Worm (Caenorhabditis elegans): Measurements from ENCODE around the gene W06B4.2.

W06B4.2 gene

ce11 chrII:4510684-4511083, 42.7 kb downstream of the W06B4.2 start:
- TF ChIP-seq F49E8.2 (tag; optimal IDR thresholded peaks at IDR 0.05; ENCODE audit: insufficient read depth): no peak
- TF ChIP-seq rpc-1 (optimal IDR thresholded peaks at IDR 0.05): no peak
- TF ChIP-seq rpc-1 (tag; optimal IDR thresholded peaks at IDR 0.05): no peak
- TF ChIP-seq T26A5.8 (tag; optimal IDR thresholded peaks at IDR 0.05): no peak
- no peak for TF ChIP-seq egl-18 (GFP tag; IDR thresholded peaks at IDR 0.05)

- TF ChIP-seq nfyb-1 (GFP tag; IDR thresholded peaks at IDR 0.05) (no peak), zim-3 (tag; optimal IDR thresholded peaks at IDR 0.05) (no peak), zfh-2 (GFP tag; conservative IDR thresholded peaks at IDR 0.05) (no peak), chd-7 (tag; optimal IDR thresholded peaks at IDR 0.05) (no peak), pbrm-1 (GFP tag; IDR thresholded peaks at IDR 0.05) (no peak), Y53F4B.3 (GFP tag; IDR thresholded peaks at IDR 0.05) (no peak), ztf-3 (GFP tag; optimal IDR thresholded peaks at IDR 0.05) (no peak), him-1 (tag; optimal IDR thresholded peaks at IDR 0.05) (no peak), F49E8.2 (tag; optimal IDR thresholded peaks at IDR 0.05; ENCODE audit: insufficient read depth) (no peak), lsl-1 (GFP tag; optimal IDR thresholded peaks at IDR 0.05) (no peak), let-526 (GFP tag; IDR thresholded peaks at IDR 0.05) (no peak), Y79H2A.3 (GFP tag; conservative IDR thresholded peaks at IDR 0.05) (no peak), F55B11.4 (tag; optimal IDR thresholded peaks at IDR 0.05; ENCODE audit: borderline replicate concordance, insufficient read depth) (no peak), ztf-25 (GFP tag; IDR thresholded peaks at IDR 0.05) (no peak), ama-1 (optimal IDR thresholded peaks at IDR 0.05) (no peak), ama-1 (GFP tag; optimal IDR thresholded peaks at IDR 0.05) (no peak), lin-54 (GFP tag; optimal IDR thresholded peaks at IDR 0.05) (no peak), nfya-2 (GFP tag; IDR thresholded peaks at IDR 0.05) (no peak), B0035.1 (tag; optimal IDR thresholded peaks at IDR 0.05) (no peak), hsf-1 (GFP tag; IDR thresholded peaks at IDR 0.05) (no peak), aptf-3 (GFP tag; IDR thresholded peaks at IDR 0.05) (no peak)
Observed at ce11 chrII:4511911-4512310, 43.9 kb downstream of the W06B4.2 start, which contains the start of gene cyp-23A1. TSS of gene cyp-23A1 (plus strand) at chrII:4512211.

- TF ChIP-seq repo-1 (tag; optimal IDR thresholded peaks at IDR 0.05): no peak
- no peak for TF ChIP-seq let-607 (tag; optimal IDR thresholded peaks at IDR 0.05)
- TF ChIP-seq sptf-2 (GFP tag; optimal IDR thresholded peaks at IDR 0.05): no peak
- no peak for TF ChIP-seq nhr-179 (tag; optimal IDR thresholded peaks at IDR 0.05)
- TF ChIP-seq F37B4.10 (GFP tag; IDR thresholded peaks at IDR 0.05): no peak
- no peak for TF ChIP-seq dox-1 (GFP tag; IDR thresholded peaks at IDR 0.05)
- TF ChIP-seq dpl-1 (GFP tag; optimal IDR thresholded peaks at IDR 0.05): no peak
- TF ChIP-seq D2030.7 (GFP tag; IDR thresholded peaks at IDR 0.05): no peak
- TF ChIP-seq somi-1 (GFP tag; optimal IDR thresholded peaks at IDR 0.05): no peak
- TF ChIP-seq F57C9.4 (tag; optimal IDR thresholded peaks at IDR 0.05): no peak
- no peak for TF ChIP-seq C06A6.2 (GFP tag; conservative IDR thresholded peaks at IDR 0.05)
- TF ChIP-seq hsf-1 (GFP tag; IDR thresholded peaks at IDR 0.05): no peak
- TF ChIP-seq ceh-58 (GFP tag; IDR thresholded peaks at IDR 0.05): no peak
- TF ChIP-seq tbx-9 (tag; optimal IDR thresholded peaks at IDR 0.05; ENCODE audit: borderline replicate concordance): no peak
- TF ChIP-seq hmg-20 (GFP tag; IDR thresholded peaks at IDR 0.05): no peak
Observed at ce11 chrII:4516291-4516690, 48.3 kb downstream of the W06B4.2 start.

Data from whole organism, young adult.